Fruit fly (Drosophila melanogaster): ENCODE results near the gene CG13074.

The CG13074 gene

DNA sequence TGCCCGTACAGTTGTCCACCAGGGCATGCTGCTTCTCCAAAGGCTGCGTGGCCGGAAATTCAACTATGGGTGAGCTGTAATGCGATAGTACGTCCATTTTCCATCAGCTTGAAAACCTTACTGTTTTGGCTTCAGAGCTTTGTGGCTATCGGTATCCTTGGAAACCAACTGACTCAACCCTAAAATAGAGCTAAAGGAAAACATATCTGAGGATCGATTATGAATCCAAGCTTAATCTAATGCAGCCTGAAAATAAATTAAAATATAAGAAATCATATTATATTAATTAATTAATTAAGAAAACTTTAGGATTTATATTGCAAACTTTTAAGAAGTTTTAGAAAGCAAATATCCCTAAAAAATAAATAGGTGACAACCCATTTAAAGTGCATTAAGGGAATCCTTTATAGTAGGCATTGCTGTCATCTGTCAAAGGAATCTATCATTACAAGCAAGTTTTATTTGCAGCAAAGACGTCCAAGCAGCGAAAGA is at the start of gene CG13074, which contains the start of gene ATPsynbetaL:
TSS of gene CG13074 (minus strand) at position 101 of the 492 bp plus-strand sequence.
TSS of gene ATPsynbetaL (plus strand) at position 442 of the 492 bp plus-strand sequence.
- TF ChIP-seq psq (optimal IDR thresholded peaks at IDR 0.05), result no peak
- no peak for TF ChIP-seq ttk (optimal IDR thresholded peaks at IDR 0.05)
- no peak for TF ChIP-seq insv (optimal IDR thresholded peaks at IDR 0.05)
- TF ChIP-seq h (optimal IDR thresholded peaks at IDR 0.05), result no peak
- no peak for TF ChIP-seq Sin3A (optimal IDR thresholded peaks at IDR 0.05)
- TF ChIP-seq Myc (optimal IDR thresholded peaks at IDR 0.05), result no peak

DNA sequence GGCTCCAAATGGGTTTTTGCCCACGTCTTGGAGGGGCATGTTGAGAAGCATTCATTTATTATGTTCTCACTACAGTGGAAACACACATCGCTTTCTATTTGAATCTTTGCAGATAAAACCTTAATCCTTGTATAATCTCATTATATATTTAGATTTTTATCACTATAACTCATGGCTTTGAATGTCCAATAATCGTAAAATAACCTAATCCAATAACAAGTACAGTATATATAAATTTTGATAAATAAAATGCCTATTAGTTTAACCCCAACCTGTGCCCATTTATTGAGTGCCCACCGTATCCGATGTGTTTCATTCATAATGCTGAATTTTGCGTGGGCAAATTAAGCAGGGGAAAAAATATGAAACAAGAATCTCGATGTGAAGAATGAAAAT is 49.2 kb upstream of the CG13074 start:
- TF ChIP-seq Sin3A (optimal IDR thresholded peaks at IDR 0.05), result no peak
- no peak for TF ChIP-seq h (optimal IDR thresholded peaks at IDR 0.05)
- no peak for TF ChIP-seq ttk (optimal IDR thresholded peaks at IDR 0.05)
- no peak for TF ChIP-seq psq (optimal IDR thresholded peaks at IDR 0.05)
- no peak for TF ChIP-seq insv (optimal IDR thresholded peaks at IDR 0.05)
- no peak for TF ChIP-seq Myc (optimal IDR thresholded peaks at IDR 0.05)

DNA sequence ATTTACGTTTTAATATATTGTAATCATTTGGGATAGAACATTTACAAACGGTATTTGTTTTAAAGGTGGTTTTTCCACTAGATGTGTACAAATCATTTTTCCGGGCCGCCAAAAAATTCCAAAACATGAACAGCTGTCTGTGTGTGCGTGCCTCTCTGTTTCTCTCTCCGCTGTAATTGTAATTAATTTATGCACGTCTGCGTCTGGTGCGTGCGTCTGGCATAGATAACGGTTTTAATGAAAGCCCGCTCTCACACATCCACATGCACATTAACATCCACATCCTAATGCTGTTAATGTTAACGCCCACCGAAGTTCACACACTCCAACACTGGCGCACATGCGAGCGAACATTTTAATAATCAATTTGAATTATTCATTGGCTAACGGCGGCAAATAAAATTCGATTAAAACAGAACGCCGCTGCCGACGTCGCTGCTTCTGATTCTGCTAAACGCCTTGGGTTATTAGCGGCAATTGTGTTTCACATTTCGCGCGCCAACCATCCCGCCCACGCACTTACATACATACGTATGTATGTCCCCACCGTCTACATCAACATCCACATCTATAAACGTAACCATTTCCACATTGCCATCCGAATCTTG is 48.7 kb upstream of the CG13074 start:
- TF ChIP-seq h (optimal IDR thresholded peaks at IDR 0.05) (no peak), psq (optimal IDR thresholded peaks at IDR 0.05) (no peak), insv (optimal IDR thresholded peaks at IDR 0.05) (no peak), Myc (optimal IDR thresholded peaks at IDR 0.05) (no peak), ttk (optimal IDR thresholded peaks at IDR 0.05) (no peak), Sin3A (optimal IDR thresholded peaks at IDR 0.05) (no peak)

DNA sequence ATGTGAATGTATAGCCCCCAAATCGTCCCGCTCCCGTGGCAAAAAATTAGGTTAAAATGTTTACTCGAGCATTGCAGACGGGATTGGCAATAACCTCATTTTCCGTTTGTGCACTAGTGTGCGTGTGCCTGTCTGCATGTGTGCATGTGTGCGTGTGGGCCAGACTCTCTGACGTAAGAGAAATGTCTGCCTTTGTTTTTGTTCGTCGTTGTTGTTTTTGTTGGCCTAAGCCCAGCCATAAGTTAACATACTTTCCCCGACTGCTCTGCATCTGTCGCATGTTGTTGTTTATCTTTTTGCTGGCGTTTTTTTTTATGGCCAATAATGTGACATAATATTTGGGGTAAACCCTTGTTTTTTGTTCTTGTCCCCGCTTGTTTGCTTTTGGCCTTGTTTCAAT is 48.0 kb upstream of the CG13074 start:
- TF ChIP-seq Myc (optimal IDR thresholded peaks at IDR 0.05) (no peak), insv (optimal IDR thresholded peaks at IDR 0.05) (no peak), Sin3A (optimal IDR thresholded peaks at IDR 0.05) (no peak), psq (optimal IDR thresholded peaks at IDR 0.05) (no peak), ttk (optimal IDR thresholded peaks at IDR 0.05) (no peak), h (optimal IDR thresholded peaks at IDR 0.05) (no peak)

dm6 chr3L:16143685-16144539 is 46.6 kb upstream of the CG13074 start, which contains the start of gene CG32152:
Gene CG32152 (minus strand): TSS chr3L:16144036.
- TF ChIP-seq psq (optimal IDR thresholded peaks at IDR 0.05) (no peak), insv (optimal IDR thresholded peaks at IDR 0.05) (no peak), Myc (optimal IDR thresholded peaks at IDR 0.05) (no peak), Sin3A (optimal IDR thresholded peaks at IDR 0.05) (no peak), ttk (optimal IDR thresholded peaks at IDR 0.05) (no peak), h (optimal IDR thresholded peaks at IDR 0.05) (no peak)

DNA sequence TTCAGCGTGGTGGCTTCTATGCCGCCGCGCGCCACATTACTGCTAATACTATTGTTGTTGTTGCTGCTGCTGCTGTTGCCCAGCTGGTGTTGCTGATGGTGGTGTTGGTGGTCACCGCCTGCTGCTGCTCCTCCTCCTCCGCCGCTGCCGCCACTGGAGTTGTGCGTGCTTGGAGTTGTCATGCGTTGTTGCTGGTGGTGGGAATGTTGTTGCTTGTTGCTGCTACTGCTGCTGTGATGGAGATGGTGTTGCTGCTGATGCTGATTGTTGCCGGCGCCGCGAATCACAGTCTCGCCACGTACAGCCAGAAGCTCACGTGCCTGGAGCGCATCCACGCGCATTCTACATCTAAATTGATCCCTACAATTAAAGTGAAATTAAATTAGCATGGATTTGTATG is 44.3 kb upstream of the CG13074 start:
- TF ChIP-seq ttk (optimal IDR thresholded peaks at IDR 0.05) (no peak), h (optimal IDR thresholded peaks at IDR 0.05) (no peak), Sin3A (optimal IDR thresholded peaks at IDR 0.05) (no peak)

dm6 chr3L:16139131-16139530 is 41.8 kb upstream of the CG13074 start:
- no peak for TF ChIP-seq Sin3A (optimal IDR thresholded peaks at IDR 0.05)

DNA sequence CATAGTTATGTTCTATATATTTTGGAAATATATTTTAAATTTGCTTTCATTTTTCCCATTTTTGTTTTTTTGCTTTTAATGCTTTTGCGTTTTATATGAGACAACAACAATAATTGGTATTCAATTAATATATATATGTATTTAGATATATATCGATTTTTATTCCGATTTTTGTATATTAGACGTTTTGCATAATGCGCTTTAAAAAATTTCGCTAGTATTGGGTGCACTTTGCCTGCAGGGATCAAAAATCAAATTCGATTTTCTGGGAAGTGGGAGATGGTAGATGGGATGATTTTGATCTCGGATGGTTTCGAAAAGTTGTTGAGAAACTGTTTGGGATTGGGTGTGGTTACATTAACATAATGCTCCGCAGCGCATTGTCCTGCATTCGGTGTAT is 40.5 kb upstream of the CG13074 start, which contains the start of gene CG5157:
TSS of gene CG5157 (minus strand) at position 101 of the 400 bp plus-strand sequence.
- TF ChIP-seq h (optimal IDR thresholded peaks at IDR 0.05), result no peak
- TF ChIP-seq psq (optimal IDR thresholded peaks at IDR 0.05), result no peak
- no peak for TF ChIP-seq Sin3A (optimal IDR thresholded peaks at IDR 0.05)
- TF ChIP-seq ttk (optimal IDR thresholded peaks at IDR 0.05), result no peak
- TF ChIP-seq Myc (optimal IDR thresholded peaks at IDR 0.05), result no peak
- TF ChIP-seq insv (optimal IDR thresholded peaks at IDR 0.05), result no peak

DNA sequence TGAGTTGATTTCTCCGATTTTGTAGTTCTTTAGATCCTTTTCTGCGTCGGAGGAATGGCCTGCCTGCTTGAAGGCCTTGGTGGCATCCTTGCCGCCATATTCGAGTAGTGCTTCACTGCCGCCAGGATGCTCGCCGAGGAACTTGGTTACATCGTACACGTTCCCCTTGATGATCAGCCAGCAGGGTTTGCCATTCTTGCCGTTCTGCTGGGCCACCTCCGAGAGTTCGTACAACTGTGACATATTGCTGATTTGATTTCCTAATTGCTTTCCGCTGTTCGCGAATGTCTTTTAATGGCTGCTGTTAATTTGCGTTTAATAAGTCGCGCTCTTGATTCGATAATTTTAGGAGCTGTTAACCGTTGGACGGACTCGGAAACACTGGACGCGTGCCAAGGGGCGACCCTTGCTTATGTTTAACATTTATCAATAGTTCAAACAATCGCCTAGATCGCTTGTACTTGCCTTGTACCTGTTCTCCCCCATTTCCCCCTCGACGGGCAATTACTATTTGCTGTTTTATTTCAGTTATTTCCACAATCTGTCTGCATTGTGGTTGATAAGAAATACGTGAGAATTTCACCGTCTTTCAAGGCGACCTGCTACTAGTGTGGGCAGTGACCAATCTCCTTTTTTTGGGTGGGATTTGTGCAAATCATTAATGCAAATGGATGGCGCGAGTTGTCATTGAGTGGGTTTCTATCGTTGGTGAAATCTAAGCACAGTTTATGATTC is 39.7 kb upstream of the CG13074 start:
- TF ChIP-seq Myc (optimal IDR thresholded peaks at IDR 0.05) (no peak), psq (optimal IDR thresholded peaks at IDR 0.05) (no peak)

DNA sequence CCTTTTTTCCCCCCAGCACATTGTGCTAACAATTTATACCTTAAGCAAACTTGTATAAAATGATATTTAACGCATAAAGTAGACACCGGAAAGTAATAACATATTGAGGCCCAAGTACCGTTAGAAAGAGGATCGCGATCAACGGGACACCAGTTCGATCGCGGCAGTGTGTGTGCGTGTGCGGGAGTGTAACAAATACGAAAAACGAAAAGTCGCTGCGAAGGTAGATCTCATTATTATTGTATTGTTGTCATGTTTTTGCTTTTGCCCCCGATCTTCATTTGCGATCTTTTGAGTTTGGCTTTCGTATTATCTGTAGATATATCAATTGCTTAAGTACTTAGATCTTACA is 34.8 kb upstream of the CG13074 start:
- TF ChIP-seq insv (optimal IDR thresholded peaks at IDR 0.05) (no peak), ttk (optimal IDR thresholded peaks at IDR 0.05) (no peak), Myc (optimal IDR thresholded peaks at IDR 0.05) (no peak), psq (optimal IDR thresholded peaks at IDR 0.05) (no peak), Sin3A (optimal IDR thresholded peaks at IDR 0.05) (no peak), h (optimal IDR thresholded peaks at IDR 0.05) (no peak)

DNA sequence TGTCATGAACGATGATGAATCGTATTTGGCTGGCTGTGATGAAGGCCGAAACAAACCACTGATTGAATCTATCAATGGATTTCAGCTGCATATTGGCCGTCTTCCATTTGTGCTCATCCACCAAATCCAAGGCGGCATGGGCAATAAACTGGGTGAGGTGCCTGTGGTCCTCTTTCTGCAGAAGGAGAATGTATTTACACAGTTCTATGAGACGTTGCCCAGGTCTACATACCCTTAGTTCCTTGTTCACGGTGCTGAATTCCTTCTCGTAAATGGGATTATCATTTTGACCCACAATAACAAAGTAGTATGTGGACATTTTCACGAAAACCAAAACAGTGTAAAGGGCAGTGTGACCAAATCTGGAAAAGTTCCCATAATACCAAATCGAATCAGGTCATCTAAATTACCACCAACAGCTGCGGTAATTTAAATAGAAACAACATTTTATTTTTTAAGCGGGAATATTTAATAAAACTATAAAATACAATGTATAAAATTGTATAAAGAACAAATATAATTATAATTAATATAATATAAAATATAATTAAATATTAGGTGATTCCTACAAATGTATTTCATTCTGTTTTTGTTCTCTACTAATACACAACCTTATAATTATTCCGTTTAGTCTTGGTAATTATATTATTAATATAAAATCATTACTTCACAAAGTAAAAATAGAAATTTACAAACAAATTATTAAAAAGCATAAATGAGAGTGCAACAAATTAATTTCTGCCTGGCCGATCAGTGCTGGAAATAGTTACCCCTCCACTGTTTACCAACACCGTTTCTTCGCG is 34.2 kb upstream of the CG13074 start, which contains the start of the genes Trs20 and elg1:
TSS of gene Trs20 (minus strand) at position 369 of the 803 bp plus-strand sequence.
TSS of gene elg1 (plus strand) at position 765 of the 803 bp plus-strand sequence.
- TF ChIP-seq Myc (optimal IDR thresholded peaks at IDR 0.05), result no peak
- TF ChIP-seq h (optimal IDR thresholded peaks at IDR 0.05), result no peak
- no peak for TF ChIP-seq psq (optimal IDR thresholded peaks at IDR 0.05)
- TF ChIP-seq insv (optimal IDR thresholded peaks at IDR 0.05), result no peak
- TF ChIP-seq Sin3A (optimal IDR thresholded peaks at IDR 0.05), result no peak
- no peak for TF ChIP-seq ttk (optimal IDR thresholded peaks at IDR 0.05)

Measured in Kc167 (cell line).